Fruit fly (Drosophila melanogaster): Measurements from ENCODE around the gene Vha100-4.

Gene Vha100-4

dm6 chr3R:18371346-18371745 is 18.3 kb downstream of the Vha100-4 start (continued):
- TF ChIP-seq CG18599 (GFP tag; optimal IDR thresholded peaks at IDR 0.05): no peak
- peak; percentile 84 for TF ChIP-seq CG4707 (GFP tag; optimal IDR thresholded peaks at IDR 0.05)
- TF ChIP-seq gsb-n (tag; optimal IDR thresholded peaks at IDR 0.05): no peak
- TF ChIP-seq sens (GFP tag): peak; percentile 81
- TF ChIP-seq dati (GFP tag; IDR thresholded peaks at IDR 0.05): no peak
- no peak for TF ChIP-seq CG30403 (GFP tag; optimal IDR thresholded peaks at IDR 0.05)
- TF ChIP-seq lov (optimal IDR thresholded peaks at IDR 0.05): no peak
- TF ChIP-seq lov (GFP tag; IDR thresholded peaks at IDR 0.05): 0 out of 3 replicates have a peak, but pooled peaks have one; percentile 24
- TF ChIP-seq zfh1 (GFP tag; IDR thresholded peaks at IDR 0.05): 0 out of 3 replicates have a peak, but pooled peaks have one; percentile 49
- peak in 1 of 2 experiments; percentile 26 for TF ChIP-seq Trl (optimal IDR thresholded peaks at IDR 0.05)
- TF ChIP-seq Trl (GFP tag; optimal IDR thresholded peaks at IDR 0.05): no peak
- no peak for TF ChIP-seq Bteb2 (GFP tag; optimal IDR thresholded peaks at IDR 0.05)
- TF ChIP-seq ara (GFP tag; IDR thresholded peaks at IDR 0.05): 0 out of 2 replicates have a peak, but pooled peaks have one; percentile 12
- 0 out of 2 replicates have a peak, but pooled peaks have one; percentile 19 for TF ChIP-seq CG32532 (GFP tag; IDR thresholded peaks at IDR 0.05)
- TF ChIP-seq ewg (GFP tag; optimal IDR thresholded peaks at IDR 0.05): peak; percentile 7
- peak in 1 of 2 experiments; percentile 23 for TF ChIP-seq dpn (GFP tag; optimal IDR thresholded peaks at IDR 0.05)
- TF ChIP-seq Optix (GFP tag; IDR thresholded peaks at IDR 0.05): 0 out of 3 replicates have a peak, but pooled peaks have one; percentile 23
- peak; percentile 95 for TF ChIP-seq Ets65A (GFP tag)
- no peak for TF ChIP-seq prd (optimal IDR thresholded peaks at IDR 0.05)
- peak; percentile 41; the same call in 1 of the 3 replicates for TF ChIP-seq prd (GFP tag; IDR thresholded peaks at IDR 0.05)
- 0 out of 2 replicates have a peak, but pooled peaks have one; percentile 21 for TF ChIP-seq CG14441 (GFP tag; IDR thresholded peaks at IDR 0.05)
- TF ChIP-seq Nf-YB (GFP tag; optimal IDR thresholded peaks at IDR 0.05): peak; percentile 78
- peak; percentile 84 for TF ChIP-seq Nf-YC (tag; optimal IDR thresholded peaks at IDR 0.05)
- no peak for TF ChIP-seq C15 (GFP tag; IDR thresholded peaks at IDR 0.05)
- TF ChIP-seq cg (GFP tag; optimal IDR thresholded peaks at IDR 0.05): peak; percentile 66
- TF ChIP-seq row (GFP tag; IDR thresholded peaks at IDR 0.05): peak; percentile 72
- TF ChIP-seq CG32767 (GFP tag; IDR thresholded peaks at IDR 0.05): peak; percentile 53; the same call in 1 of the 2 replicates
- peak; percentile 55 for TF ChIP-seq seq (GFP tag; IDR thresholded peaks at IDR 0.05)
- peak in 1 of 2 experiments; percentile 63 for TF ChIP-seq Pdp1 (GFP tag; optimal IDR thresholded peaks at IDR 0.05)
- TF ChIP-seq CG7745 (tag; optimal IDR thresholded peaks at IDR 0.05): no peak
- TF ChIP-seq gt (GFP tag; IDR thresholded peaks at IDR 0.05): no peak
- TF ChIP-seq Hsf (GFP tag; optimal IDR thresholded peaks at IDR 0.05): peak; percentile 14
- TF ChIP-seq slbo (GFP tag; IDR thresholded peaks at IDR 0.05): peak; percentile 34; the same call in 1 of the 2 replicates
- TF ChIP-seq Drgx (GFP tag; IDR thresholded peaks at IDR 0.05): peak; percentile 62
- TF ChIP-seq sob (GFP tag; IDR thresholded peaks at IDR 0.05): 0 out of 2 replicates have a peak, but pooled peaks have one; percentile 29
- TF ChIP-seq CG10366 (GFP tag; IDR thresholded peaks at IDR 0.05): 0 out of 2 replicates have a peak, but pooled peaks have one; percentile 11
- TF ChIP-seq ci (GFP tag; IDR thresholded peaks at IDR 0.05): peak; percentile 44; the same call in 1 of the 3 replicates
- 0 out of 2 replicates have a peak, but pooled peaks have one; percentile 19 for TF ChIP-seq E2f1 (GFP tag; IDR thresholded peaks at IDR 0.05)
- TF ChIP-seq vvl (GFP tag; IDR thresholded peaks at IDR 0.05): peak; percentile 54
- no peak for TF ChIP-seq aop (GFP tag; IDR thresholded peaks at IDR 0.05)
- 0 out of 3 replicates have a peak, but pooled peaks have one; percentile 39 for TF ChIP-seq otp (GFP tag; IDR thresholded peaks at IDR 0.05)
- 0 out of 2 replicates have a peak, but pooled peaks have one; percentile 11 for TF ChIP-seq CG6689 (GFP tag; IDR thresholded peaks at IDR 0.05)
- peak; percentile 55; the same call in 1 of the 3 replicates for TF ChIP-seq ken (GFP tag; IDR thresholded peaks at IDR 0.05)
- TF ChIP-seq CG9932 (GFP tag; IDR thresholded peaks at IDR 0.05): peak; percentile 46

Data from whole organism, embryonic.